Fruit fly (Drosophila melanogaster) S2 (cell line): Measurements from ENCODE around the gene CG7896.

Experiments
- CG8478 ChIP-seq: fragments of >200 bp; optimal IDR thresholded peaks from 2 replicates; lab custom pipeline; 2018
- CTCF ChIP-seq, 2 experiments: fragments of >200 bp; optimal IDR thresholded peaks; 2 replicates each; lab custom pipeline; 2018

- TF ChIP-seq CG8478 (lab: Kevin White, UChicago) (no peak), CTCF (optimal IDR thresholded peaks at IDR 0.05; lab: Kevin White, UChicago) (no peak)
These were observed at the start of gene CG7896 for dm6 chr3R:29983073-29983544.
